Fruit fly (Drosophila melanogaster): Measurements from ENCODE around the gene Tim9a.

The Tim9a gene

DNA sequence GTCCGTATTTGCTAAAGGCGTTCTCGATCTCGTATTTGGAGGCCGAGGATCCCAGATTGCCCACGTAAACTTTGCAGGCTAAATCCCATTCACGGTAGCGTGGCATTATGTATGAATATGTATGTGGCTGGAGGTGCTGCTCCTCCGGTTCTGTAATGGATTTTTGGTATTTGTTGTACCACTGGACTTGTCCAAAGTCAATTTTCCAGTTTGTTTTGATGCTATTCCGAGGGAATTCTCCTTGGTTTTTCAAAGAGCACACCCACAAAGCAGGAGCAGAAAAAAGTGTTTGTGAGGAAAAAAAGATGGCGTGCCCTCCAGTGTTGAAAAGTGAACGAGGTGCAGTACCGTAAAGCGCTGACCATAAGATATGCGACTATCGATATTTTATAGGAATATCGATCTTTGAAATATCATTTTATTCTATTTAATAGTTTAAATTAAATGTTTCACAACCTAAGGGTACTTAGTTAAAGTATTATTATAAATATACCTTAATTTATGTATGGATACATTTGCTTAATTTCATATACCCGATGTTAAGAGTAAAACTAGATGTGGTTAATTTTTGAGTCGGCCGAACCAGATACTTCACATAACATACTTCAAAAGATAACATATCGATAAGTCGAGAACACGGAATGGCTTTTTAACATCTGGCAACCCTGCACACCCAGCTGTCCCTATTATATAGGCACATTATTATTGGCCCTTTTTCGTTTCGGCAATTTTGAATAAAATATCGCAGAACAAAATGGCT, at the start of gene Tim9a, which contains the start of gene Rbp1-like:
Tim9a (plus strand) TSS at position 628 of the 760 bp plus-strand sequence.
Rbp1-like (minus strand) TSS at position 295 of the 760 bp plus-strand sequence.
- peak; percentile 3 for TF ChIP-seq CG7045 (GFP tag; optimal IDR thresholded peaks at IDR 0.05)
- peak; percentile 86 for TF ChIP-seq ovo (GFP tag; optimal IDR thresholded peaks at IDR 0.05)
- TF ChIP-seq tj (GFP tag; optimal IDR thresholded peaks at IDR 0.05): peak; percentile 91
- TF ChIP-seq kay (GFP tag; ENCODE audit: borderline replicate concordance): peak; percentile 61
- TF ChIP-seq CG14711 (tag; optimal IDR thresholded peaks at IDR 0.05): peak; percentile 78
- TF ChIP-seq Mnt (GFP tag; optimal IDR thresholded peaks at IDR 0.05): peak; percentile 76
- peak; percentile 67 for TF ChIP-seq CG1620 (GFP tag; optimal IDR thresholded peaks at IDR 0.05)
- TF ChIP-seq pad (GFP tag; optimal IDR thresholded peaks at IDR 0.05): peak; percentile 75
- TF ChIP-seq Crg-1 (GFP tag; optimal IDR thresholded peaks at IDR 0.05): peak; percentile 81
- no peak for TF ChIP-seq Clk (GFP tag; optimal IDR thresholded peaks at IDR 0.05)
- peak; percentile 71 for TF ChIP-seq CG11617 (GFP tag; optimal IDR thresholded peaks at IDR 0.05)
- peak; percentile 45 for TF ChIP-seq CG12768 (GFP tag; optimal IDR thresholded peaks at IDR 0.05)
- TF ChIP-seq bab1 (GFP tag; optimal IDR thresholded peaks at IDR 0.05): peak; percentile 43
- no peak for TF ChIP-seq Hr96 (GFP tag; optimal IDR thresholded peaks at IDR 0.05)
- TF ChIP-seq toe (GFP tag; optimal IDR thresholded peaks at IDR 0.05): peak; percentile 57
- TF ChIP-seq CG7101 (tag; optimal IDR thresholded peaks at IDR 0.05): peak; percentile 76
- TF ChIP-seq cic (GFP tag; optimal IDR thresholded peaks at IDR 0.05): peak; percentile 30
- TF ChIP-seq CG5204 (GFP tag; optimal IDR thresholded peaks at IDR 0.05): no peak
- TF ChIP-seq CG33017 (tag; optimal IDR thresholded peaks at IDR 0.05): peak; percentile 47
- no peak for TF ChIP-seq cnc (optimal IDR thresholded peaks at IDR 0.05)

DNA sequence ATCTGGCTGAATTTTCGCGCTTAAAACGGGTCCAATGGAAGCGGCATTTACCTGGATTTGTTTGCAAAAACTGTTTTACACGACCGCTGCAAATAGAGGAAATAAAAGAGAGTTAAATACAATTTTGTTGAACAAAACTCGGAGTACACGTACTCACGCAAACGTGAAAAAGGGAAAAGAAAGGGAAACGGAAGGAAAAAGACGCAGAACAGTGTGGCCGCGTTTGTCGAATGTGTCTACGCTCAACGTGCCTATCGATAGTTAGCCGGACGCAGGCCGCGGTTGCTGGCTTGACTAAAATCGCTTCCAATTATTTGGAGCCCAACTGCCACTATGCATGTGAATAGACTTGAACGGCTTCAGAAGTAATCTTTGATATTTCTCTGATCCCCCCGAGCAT, 47.6 kb upstream of the Tim9a start, which contains the start of gene RpS15Aa:
RpS15Aa (minus strand) TSS at position 252 of the 400 bp plus-strand sequence.
- TF ChIP-seq CG14711 (tag; optimal IDR thresholded peaks at IDR 0.05): peak; percentile 64
- TF ChIP-seq CG1620 (GFP tag; optimal IDR thresholded peaks at IDR 0.05): peak; percentile 97
- peak; percentile 89 for TF ChIP-seq CG7101 (tag; optimal IDR thresholded peaks at IDR 0.05)
- peak; percentile 16 for TF ChIP-seq Clk (GFP tag; optimal IDR thresholded peaks at IDR 0.05)
- TF ChIP-seq cnc (optimal IDR thresholded peaks at IDR 0.05): no peak
- peak; percentile 44 for TF ChIP-seq CG12768 (GFP tag; optimal IDR thresholded peaks at IDR 0.05)
- peak; percentile 70 for TF ChIP-seq pad (GFP tag; optimal IDR thresholded peaks at IDR 0.05)
- TF ChIP-seq Crg-1 (GFP tag; optimal IDR thresholded peaks at IDR 0.05): peak; percentile 92
- peak; percentile 45 for TF ChIP-seq toe (GFP tag; optimal IDR thresholded peaks at IDR 0.05)
- TF ChIP-seq kay (GFP tag; ENCODE audit: borderline replicate concordance): no peak
- no peak for TF ChIP-seq CG7045 (GFP tag; optimal IDR thresholded peaks at IDR 0.05)
- TF ChIP-seq tj (GFP tag; optimal IDR thresholded peaks at IDR 0.05): peak; percentile 38
- TF ChIP-seq CG33017 (tag; optimal IDR thresholded peaks at IDR 0.05): peak; percentile 12
- TF ChIP-seq bab1 (GFP tag; optimal IDR thresholded peaks at IDR 0.05): peak; percentile 87
- TF ChIP-seq cic (GFP tag; optimal IDR thresholded peaks at IDR 0.05): peak; percentile 38
- TF ChIP-seq ovo (GFP tag; optimal IDR thresholded peaks at IDR 0.05): peak; percentile 95
- peak; percentile 90 for TF ChIP-seq CG11617 (GFP tag; optimal IDR thresholded peaks at IDR 0.05)
- no peak for TF ChIP-seq CG5204 (GFP tag; optimal IDR thresholded peaks at IDR 0.05)
- TF ChIP-seq Hr96 (GFP tag; optimal IDR thresholded peaks at IDR 0.05): peak; percentile 94
- peak; percentile 91 for TF ChIP-seq Mnt (GFP tag; optimal IDR thresholded peaks at IDR 0.05)

DNA sequence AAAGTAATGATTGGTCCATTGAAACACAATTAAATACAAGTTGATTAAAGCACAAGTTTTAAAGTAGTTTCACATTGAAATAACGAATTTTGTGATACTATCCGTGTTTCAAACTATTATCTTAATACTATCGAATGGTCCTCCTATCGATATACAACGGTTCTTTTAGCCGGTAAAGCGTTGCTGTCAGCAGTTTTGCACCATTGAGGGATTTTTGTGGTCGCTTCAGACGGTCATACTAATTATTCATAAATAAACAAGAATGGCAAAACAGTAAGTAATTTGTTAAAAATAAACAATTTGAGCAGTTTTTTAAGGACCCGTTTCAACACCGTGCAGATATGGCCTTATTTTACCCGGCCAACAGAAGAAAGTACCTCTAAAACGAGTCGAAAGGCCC, 46.9 kb upstream of the Tim9a start, which contains the start of gene CG15747:
CG15747 (plus strand) TSS at position 206 of the 400 bp plus-strand sequence.
- TF ChIP-seq bab1 (GFP tag; optimal IDR thresholded peaks at IDR 0.05) (peak; percentile 5), tj (GFP tag; optimal IDR thresholded peaks at IDR 0.05) (peak; percentile 92), CG7045 (GFP tag; optimal IDR thresholded peaks at IDR 0.05) (no peak)

DNA sequence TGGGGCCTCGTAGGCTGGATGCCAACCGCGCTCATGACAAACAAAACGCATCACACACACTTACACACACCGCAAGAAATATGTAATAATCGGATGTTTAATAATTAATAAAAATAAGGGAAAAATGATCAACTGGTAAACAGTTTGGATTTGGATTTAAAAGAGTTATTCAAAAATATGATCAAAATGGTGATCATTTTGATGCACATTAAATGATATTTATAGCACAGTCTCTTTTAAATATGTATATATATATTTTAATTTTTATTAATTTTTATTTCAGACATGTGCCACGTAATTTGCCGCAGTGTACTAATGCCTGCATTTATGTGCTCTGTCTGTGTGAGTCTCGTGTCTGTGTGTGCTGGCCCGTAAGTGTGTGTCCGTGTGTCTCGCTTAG, 39.7 kb upstream of the Tim9a start:
- TF ChIP-seq Clk (GFP tag; optimal IDR thresholded peaks at IDR 0.05): no peak
- TF ChIP-seq CG7045 (GFP tag; optimal IDR thresholded peaks at IDR 0.05): peak; percentile 47
- peak; percentile 6 for TF ChIP-seq pad (GFP tag; optimal IDR thresholded peaks at IDR 0.05)
- TF ChIP-seq kay (GFP tag; ENCODE audit: borderline replicate concordance): no peak
- TF ChIP-seq Hr96 (GFP tag; optimal IDR thresholded peaks at IDR 0.05): no peak
- TF ChIP-seq cnc (optimal IDR thresholded peaks at IDR 0.05): no peak
- TF ChIP-seq CG33017 (tag; optimal IDR thresholded peaks at IDR 0.05): peak; percentile 38
- TF ChIP-seq ovo (GFP tag; optimal IDR thresholded peaks at IDR 0.05): no peak
- TF ChIP-seq CG7101 (tag; optimal IDR thresholded peaks at IDR 0.05): peak; percentile 25
- TF ChIP-seq CG5204 (GFP tag; optimal IDR thresholded peaks at IDR 0.05): no peak
- TF ChIP-seq cic (GFP tag; optimal IDR thresholded peaks at IDR 0.05): no peak
- no peak for TF ChIP-seq toe (GFP tag; optimal IDR thresholded peaks at IDR 0.05)
- TF ChIP-seq bab1 (GFP tag; optimal IDR thresholded peaks at IDR 0.05): no peak
- peak; percentile 17 for TF ChIP-seq CG11617 (GFP tag; optimal IDR thresholded peaks at IDR 0.05)
- no peak for TF ChIP-seq Mnt (GFP tag; optimal IDR thresholded peaks at IDR 0.05)
- TF ChIP-seq CG14711 (tag; optimal IDR thresholded peaks at IDR 0.05): peak; percentile 20
- peak; percentile 4 for TF ChIP-seq tj (GFP tag; optimal IDR thresholded peaks at IDR 0.05)
- TF ChIP-seq CG12768 (GFP tag; optimal IDR thresholded peaks at IDR 0.05): peak; percentile 44
- TF ChIP-seq Crg-1 (GFP tag; optimal IDR thresholded peaks at IDR 0.05): no peak
- TF ChIP-seq CG1620 (GFP tag; optimal IDR thresholded peaks at IDR 0.05): no peak

DNA sequence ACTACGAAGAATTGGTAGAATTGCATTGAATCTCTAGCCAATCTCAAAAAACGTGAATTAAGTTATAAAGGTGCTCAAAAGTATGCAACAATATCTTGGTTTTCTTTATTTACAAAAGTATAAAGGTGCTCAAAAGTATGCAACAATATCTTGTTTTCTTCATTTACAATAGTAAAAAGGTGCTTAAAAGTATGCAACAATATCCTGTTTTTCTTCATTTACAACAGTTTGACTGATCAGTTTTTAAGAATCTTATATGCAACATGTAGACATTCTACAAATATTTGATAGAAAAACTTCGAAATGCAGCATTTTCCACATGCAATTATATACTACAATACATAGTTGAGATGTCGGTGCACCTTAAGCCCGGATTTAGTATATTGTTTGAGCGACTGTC, 38.0 kb upstream of the Tim9a start:
- TF ChIP-seq CG11617 (GFP tag; optimal IDR thresholded peaks at IDR 0.05) (no peak), toe (GFP tag; optimal IDR thresholded peaks at IDR 0.05) (no peak), CG12768 (GFP tag; optimal IDR thresholded peaks at IDR 0.05) (no peak), Crg-1 (GFP tag; optimal IDR thresholded peaks at IDR 0.05) (no peak), CG14711 (tag; optimal IDR thresholded peaks at IDR 0.05) (no peak), Hr96 (GFP tag; optimal IDR thresholded peaks at IDR 0.05) (no peak), CG7101 (tag; optimal IDR thresholded peaks at IDR 0.05) (no peak), CG1620 (GFP tag; optimal IDR thresholded peaks at IDR 0.05) (no peak), ovo (GFP tag; optimal IDR thresholded peaks at IDR 0.05) (no peak), Mnt (GFP tag; optimal IDR thresholded peaks at IDR 0.05) (no peak), cic (GFP tag; optimal IDR thresholded peaks at IDR 0.05) (no peak), Clk (GFP tag; optimal IDR thresholded peaks at IDR 0.05) (no peak), tj (GFP tag; optimal IDR thresholded peaks at IDR 0.05) (no peak), pad (GFP tag; optimal IDR thresholded peaks at IDR 0.05) (no peak), CG7045 (GFP tag; optimal IDR thresholded peaks at IDR 0.05) (no peak), bab1 (GFP tag; optimal IDR thresholded peaks at IDR 0.05) (no peak), CG5204 (GFP tag; optimal IDR thresholded peaks at IDR 0.05) (no peak)
